Fruit fly (Drosophila melanogaster): ENCODE results near the gene CG6296.

CG6296 gene

DNA sequence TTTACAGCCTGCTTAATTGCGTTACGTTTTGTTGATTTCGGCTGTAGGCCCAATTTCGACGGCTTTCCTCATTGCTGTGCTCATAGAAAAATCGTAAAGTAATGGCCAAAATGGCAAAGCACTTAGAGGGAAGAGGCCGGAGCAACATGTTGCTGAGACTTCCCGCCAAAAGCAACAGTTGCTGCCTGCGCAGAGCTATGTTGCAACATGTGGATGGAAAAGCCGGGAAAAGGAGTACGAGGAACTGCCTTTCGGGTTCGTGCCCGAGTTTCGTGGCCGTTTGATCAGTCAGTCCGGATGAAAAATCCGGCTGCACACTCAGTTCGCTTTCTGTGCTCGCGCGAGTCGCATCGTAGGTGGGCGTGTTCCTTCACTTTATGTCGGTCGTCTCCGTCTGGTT lies 8.6 kb downstream of the CG6296 start, which contains the start of gene RYa-R:
TSS of gene RYa-R (plus strand) at position 339 of the 400 bp plus-strand sequence.
- no peak for TF ChIP-seq Sin3A (optimal IDR thresholded peaks at IDR 0.05)
- no peak for TF ChIP-seq psq (optimal IDR thresholded peaks at IDR 0.05)
- no peak for TF ChIP-seq h (optimal IDR thresholded peaks at IDR 0.05)
- no peak for TF ChIP-seq insv (optimal IDR thresholded peaks at IDR 0.05)
- no peak for TF ChIP-seq ttk (optimal IDR thresholded peaks at IDR 0.05)
- TF ChIP-seq Myc (optimal IDR thresholded peaks at IDR 0.05) = no peak

DNA sequence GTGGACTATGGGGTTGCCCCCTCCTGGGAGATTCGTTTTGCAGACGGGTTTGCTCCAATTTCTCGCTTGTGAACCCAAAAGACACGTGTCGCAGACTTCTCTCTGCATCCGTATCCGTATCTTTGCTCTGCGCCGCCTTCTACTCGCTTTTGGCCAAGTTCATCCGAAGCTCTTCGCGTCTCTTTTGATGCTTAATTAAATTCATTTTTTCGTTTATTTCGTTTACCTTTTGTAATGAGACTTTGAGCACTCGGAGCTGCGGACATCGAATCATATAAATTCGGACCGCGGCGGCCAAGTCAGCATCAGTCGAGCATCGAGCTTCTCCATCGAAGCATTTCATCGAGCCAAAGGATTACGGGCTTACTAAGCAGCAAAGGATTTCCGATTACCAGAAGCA lies 10.7 kb downstream of the CG6296 start, which contains the start of gene TwdlC:
TSS of gene TwdlC (plus strand) at position 301 of the 400 bp plus-strand sequence.
- no peak for TF ChIP-seq psq (optimal IDR thresholded peaks at IDR 0.05)
- TF ChIP-seq Myc (optimal IDR thresholded peaks at IDR 0.05) = no peak
- no peak for TF ChIP-seq h (optimal IDR thresholded peaks at IDR 0.05)
- no peak for TF ChIP-seq Sin3A (optimal IDR thresholded peaks at IDR 0.05)
- no peak for TF ChIP-seq ttk (optimal IDR thresholded peaks at IDR 0.05)
- TF ChIP-seq insv (optimal IDR thresholded peaks at IDR 0.05) = no peak

DNA sequence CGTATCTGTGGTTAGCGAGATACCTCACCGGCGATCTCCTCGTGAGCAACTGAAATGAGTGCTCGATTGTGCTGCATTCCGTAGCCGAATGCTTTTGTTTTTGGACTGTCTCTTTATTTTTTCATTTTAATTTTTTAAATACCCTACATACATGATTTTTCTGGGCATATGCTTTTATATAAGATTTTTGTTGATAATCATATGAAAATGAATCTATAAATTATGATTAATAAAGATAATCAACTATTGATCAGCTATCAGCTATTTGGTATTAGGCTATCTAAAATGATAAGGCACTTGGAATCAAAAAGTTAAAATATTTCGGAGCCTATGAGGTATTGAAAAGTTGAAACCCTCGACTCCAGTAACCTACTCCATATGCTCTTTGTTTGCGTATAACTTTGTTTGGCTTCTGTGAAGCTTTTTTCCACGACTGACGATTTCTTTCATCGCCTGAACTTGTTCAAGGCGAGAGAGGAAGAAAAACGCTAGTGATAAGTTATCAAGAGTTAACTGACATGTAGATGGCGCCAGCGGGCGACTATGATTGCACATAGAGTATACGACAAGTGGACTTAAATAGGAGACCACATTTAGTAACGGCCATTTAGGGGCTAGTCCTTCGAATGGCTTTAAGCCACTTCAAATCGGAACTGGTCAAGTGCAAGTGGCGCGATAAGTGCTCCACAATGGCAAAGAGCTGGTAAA lies 15.3 kb downstream of the CG6296 start, which contains the start of gene CG31076:
TSS of gene CG31076 (minus strand) at position 51 of the 708 bp plus-strand sequence.
- TF ChIP-seq Sin3A (optimal IDR thresholded peaks at IDR 0.05) (no peak), Myc (optimal IDR thresholded peaks at IDR 0.05) (no peak), ttk (optimal IDR thresholded peaks at IDR 0.05) (no peak), h (optimal IDR thresholded peaks at IDR 0.05) (no peak), psq (optimal IDR thresholded peaks at IDR 0.05) (no peak), insv (optimal IDR thresholded peaks at IDR 0.05) (no peak)

DNA sequence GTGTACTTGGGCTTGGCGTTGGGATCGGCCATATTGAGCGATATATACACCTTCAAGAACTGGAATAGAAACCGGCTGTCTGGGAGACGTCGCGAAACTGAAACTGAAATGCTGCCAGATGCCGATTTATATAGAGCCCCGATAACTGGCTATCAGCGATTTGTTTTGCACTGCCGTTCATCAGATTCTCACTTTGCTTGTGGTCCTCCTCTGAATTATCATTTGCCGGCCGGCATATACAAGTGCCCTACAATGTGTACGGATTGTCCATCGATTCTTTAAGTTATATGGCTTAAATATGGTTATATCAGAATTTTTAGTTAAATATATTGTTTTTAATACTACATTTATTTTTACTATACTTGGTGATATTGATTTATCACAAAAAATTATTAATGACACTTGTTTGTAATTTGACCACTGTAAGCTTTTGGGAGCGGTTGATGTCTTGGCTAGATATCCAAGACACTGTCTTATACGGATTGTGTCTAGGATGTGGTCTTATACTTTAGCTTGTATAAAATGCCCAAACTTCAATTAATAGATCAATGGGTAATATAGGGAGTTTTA lies 16.8 kb downstream of the CG6296 start, which contains the start of gene CG31075:
TSS of gene CG31075 (minus strand) at position 106 of the 570 bp plus-strand sequence.
- TF ChIP-seq insv (optimal IDR thresholded peaks at IDR 0.05) = no peak
- TF ChIP-seq h (optimal IDR thresholded peaks at IDR 0.05) = no peak
- TF ChIP-seq psq (optimal IDR thresholded peaks at IDR 0.05) = peak; percentile 54

DNA sequence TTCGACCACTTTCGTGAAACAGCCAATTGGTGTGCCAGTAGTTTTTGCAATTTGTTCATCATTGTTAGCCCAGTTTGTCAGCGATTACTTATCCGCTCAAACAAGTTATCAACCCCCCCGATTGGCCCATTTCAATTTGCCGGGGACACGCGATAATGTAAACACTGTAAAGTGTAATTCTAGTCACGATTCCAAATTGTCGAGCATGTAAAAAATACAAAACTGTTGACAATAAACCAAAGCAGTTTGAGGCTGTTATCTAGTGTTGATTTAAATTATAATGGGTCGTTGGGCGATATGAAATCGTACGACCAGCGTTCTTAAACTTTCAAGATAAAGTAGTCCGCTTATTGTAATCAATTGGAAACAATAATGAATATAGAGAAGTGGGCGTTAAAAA lies 17.8 kb downstream of the CG6296 start:
- no peak for TF ChIP-seq Sin3A (optimal IDR thresholded peaks at IDR 0.05)
- no peak for TF ChIP-seq insv (optimal IDR thresholded peaks at IDR 0.05)
- no peak for TF ChIP-seq Myc (optimal IDR thresholded peaks at IDR 0.05)
- no peak for TF ChIP-seq h (optimal IDR thresholded peaks at IDR 0.05)
- TF ChIP-seq ttk (optimal IDR thresholded peaks at IDR 0.05) = no peak
- TF ChIP-seq psq (optimal IDR thresholded peaks at IDR 0.05) = no peak

DNA sequence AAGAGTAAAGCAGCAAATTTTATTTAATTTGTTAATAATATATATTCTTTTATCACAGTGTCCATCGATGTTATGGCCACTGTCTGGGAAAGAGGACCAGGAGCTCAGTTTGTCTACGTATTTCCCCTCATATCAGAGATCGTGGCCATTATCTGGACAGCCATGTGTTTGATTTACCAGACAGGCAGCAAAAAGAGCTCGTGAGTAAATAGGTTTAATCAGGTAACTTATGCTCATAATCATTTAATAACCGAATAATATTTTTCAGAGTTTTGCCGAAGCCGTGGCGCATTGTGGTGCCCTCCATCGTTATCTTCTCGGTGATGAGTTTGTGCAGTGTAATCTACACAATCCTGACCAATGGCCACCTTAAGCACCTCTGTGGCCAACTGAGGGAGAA lies 20.8 kb downstream of the CG6296 start:
- TF ChIP-seq h (optimal IDR thresholded peaks at IDR 0.05) (no peak), Sin3A (optimal IDR thresholded peaks at IDR 0.05) (no peak), Myc (optimal IDR thresholded peaks at IDR 0.05) (no peak), ttk (optimal IDR thresholded peaks at IDR 0.05) (no peak), psq (optimal IDR thresholded peaks at IDR 0.05) (no peak), insv (optimal IDR thresholded peaks at IDR 0.05) (no peak)

DNA sequence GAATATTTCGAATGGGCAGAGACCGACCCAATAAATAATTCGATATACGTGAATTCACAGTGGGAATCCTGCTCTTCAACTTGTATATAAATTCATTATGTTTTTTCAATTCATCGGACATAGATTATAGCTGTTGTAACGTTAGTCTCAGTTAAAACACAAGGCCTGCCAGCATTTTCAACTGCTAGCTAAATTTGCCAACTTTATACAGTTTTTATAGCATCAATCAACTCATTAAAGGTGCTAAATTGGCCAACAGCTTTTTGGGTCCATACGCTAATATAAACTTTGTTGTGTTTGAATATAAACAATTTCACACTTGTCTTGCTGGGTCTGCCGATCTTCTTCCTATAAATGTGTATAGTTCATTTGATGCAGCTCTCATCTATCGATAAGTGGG lies 23.2 kb downstream of the CG6296 start:
- TF ChIP-seq Sin3A (optimal IDR thresholded peaks at IDR 0.05) (no peak), h (optimal IDR thresholded peaks at IDR 0.05) (no peak), insv (optimal IDR thresholded peaks at IDR 0.05) (no peak), psq (optimal IDR thresholded peaks at IDR 0.05) (no peak), ttk (optimal IDR thresholded peaks at IDR 0.05) (no peak), Myc (optimal IDR thresholded peaks at IDR 0.05) (no peak)

DNA sequence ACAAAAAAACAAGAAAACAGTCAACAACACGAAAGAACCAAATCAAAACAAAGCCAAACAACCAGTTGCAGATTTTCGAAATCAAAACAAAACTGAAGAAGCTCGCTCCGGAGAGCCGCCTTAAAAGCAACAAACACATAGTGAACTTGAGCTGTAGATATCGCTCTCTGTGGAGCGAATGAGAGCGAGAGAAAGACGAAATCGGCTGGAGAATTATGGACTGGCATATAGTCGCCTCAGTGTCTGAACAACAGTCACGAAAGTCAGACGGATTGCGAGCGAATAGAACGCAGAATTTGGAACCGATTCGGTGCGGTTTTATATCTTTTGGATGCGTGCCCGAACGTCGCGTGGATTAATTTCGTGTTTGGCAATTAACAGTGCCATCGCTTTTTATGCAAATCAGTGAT lies 25.0 kb downstream of the CG6296 start:
- no peak for TF ChIP-seq Myc (optimal IDR thresholded peaks at IDR 0.05)
- TF ChIP-seq h (optimal IDR thresholded peaks at IDR 0.05) = no peak
- no peak for TF ChIP-seq Sin3A (optimal IDR thresholded peaks at IDR 0.05)
- no peak for TF ChIP-seq insv (optimal IDR thresholded peaks at IDR 0.05)
- TF ChIP-seq ttk (optimal IDR thresholded peaks at IDR 0.05) = no peak
- TF ChIP-seq psq (optimal IDR thresholded peaks at IDR 0.05) = no peak

DNA sequence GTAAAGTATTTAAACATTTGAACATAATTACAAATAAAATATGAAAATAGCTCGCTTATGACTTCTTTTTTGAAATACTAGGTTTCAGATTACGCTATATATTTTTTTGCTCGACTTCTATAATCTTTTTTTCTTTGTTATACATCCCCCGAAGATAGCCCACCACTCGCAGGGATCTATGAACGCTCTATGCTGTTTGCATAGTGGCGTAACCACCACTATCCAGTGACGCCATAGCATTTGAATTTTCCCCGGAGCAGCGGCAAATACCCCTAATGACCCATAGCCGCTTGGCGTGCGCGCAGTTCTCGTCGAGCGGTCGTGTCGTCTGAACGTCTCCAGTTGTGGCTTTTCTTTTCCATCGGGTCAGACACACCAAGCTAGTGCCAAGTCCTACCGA lies 27.0 kb downstream of the CG6296 start, which contains the start of the genes CG14253 and CG46313:
TSS of gene CG14253 (plus strand) at position 301 of the 400 bp plus-strand sequence.
TSS of gene CG46313 (plus strand) at position 301 of the 400 bp plus-strand sequence.
- TF ChIP-seq h (optimal IDR thresholded peaks at IDR 0.05) = no peak
- no peak for TF ChIP-seq ttk (optimal IDR thresholded peaks at IDR 0.05)
- TF ChIP-seq insv (optimal IDR thresholded peaks at IDR 0.05) = no peak
- no peak for TF ChIP-seq Sin3A (optimal IDR thresholded peaks at IDR 0.05)
- no peak for TF ChIP-seq Myc (optimal IDR thresholded peaks at IDR 0.05)
- no peak for TF ChIP-seq psq (optimal IDR thresholded peaks at IDR 0.05)

DNA sequence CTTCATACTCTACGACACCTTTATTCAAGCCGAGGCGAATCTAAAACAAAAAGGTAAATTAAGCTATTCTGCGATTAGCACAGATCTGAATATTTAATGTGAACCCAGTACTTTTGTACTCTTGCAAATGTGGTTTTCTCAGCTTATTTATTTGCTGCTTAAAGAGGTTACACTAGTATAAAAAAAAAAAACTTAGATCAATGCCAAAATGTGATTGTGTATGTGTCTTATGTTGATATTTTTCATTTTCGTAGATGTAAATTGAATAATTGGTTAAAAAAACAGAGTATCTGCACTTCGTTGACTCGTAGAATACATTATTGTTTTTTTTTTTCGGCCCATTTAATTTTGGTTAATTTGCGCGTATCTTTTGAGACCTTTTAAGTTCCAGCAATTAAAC lies 35.5 kb downstream of the CG6296 start:
- TF ChIP-seq Myc (optimal IDR thresholded peaks at IDR 0.05) = no peak
- TF ChIP-seq psq (optimal IDR thresholded peaks at IDR 0.05) = no peak
- TF ChIP-seq h (optimal IDR thresholded peaks at IDR 0.05) = no peak
- no peak for TF ChIP-seq ttk (optimal IDR thresholded peaks at IDR 0.05)
- TF ChIP-seq Sin3A (optimal IDR thresholded peaks at IDR 0.05) = no peak
- TF ChIP-seq insv (optimal IDR thresholded peaks at IDR 0.05) = no peak

DNA sequence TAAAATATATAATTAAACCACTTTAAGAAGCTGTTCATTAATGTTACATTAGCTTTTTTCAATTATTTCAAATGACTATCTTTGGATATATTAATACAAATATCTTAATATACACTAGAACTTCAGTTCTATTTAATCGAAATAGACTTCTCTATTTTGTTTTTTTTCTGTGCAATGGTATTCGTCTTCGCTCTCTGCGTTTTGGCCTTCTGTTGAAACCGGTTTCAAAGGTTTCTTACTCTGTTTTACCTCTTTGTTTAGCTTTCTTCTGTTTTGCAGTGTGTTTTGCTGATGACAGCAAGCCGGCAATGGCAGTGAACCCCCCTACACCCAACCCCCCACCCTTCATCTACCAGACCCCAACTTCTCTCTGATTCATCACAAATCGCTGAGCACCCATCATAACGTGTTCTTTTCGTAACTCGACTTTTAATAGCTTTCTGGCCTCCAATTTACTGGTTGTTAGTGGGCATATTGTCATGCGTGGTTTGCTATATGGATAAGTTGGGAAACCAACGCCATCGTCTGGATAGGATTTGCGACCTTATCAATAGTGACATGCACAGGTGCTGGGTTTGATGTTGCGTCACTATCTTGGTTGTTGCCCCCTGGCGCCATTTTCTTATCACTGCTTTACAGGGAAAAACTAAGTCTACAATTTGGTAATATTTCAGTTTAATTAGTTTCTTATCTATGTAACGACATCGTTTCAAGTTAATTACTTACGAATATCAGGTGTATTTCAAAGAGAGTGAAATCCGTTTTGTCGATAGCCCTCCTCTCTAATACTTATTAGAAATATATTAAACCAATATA lies 36.2 kb downstream of the CG6296 start:
- no peak for TF ChIP-seq Sin3A (optimal IDR thresholded peaks at IDR 0.05)
- no peak for TF ChIP-seq psq (optimal IDR thresholded peaks at IDR 0.05)
- TF ChIP-seq Myc (optimal IDR thresholded peaks at IDR 0.05) = no peak
- no peak for TF ChIP-seq h (optimal IDR thresholded peaks at IDR 0.05)
- TF ChIP-seq ttk (optimal IDR thresholded peaks at IDR 0.05) = no peak
- no peak for TF ChIP-seq insv (optimal IDR thresholded peaks at IDR 0.05)

DNA sequence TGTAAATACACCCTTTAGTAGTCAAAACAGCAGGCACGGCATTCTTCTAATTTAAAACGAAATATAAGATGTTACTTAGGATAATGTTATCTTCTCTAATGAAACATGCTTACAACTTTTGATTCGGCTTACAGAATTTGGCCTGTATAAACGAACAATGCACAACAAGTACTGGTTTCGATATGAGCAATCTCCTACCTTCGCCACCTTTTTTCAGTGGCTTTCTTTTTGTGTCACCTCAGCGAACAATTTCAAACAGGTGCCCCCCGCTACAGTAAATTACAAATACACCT lies 37.0 kb downstream of the CG6296 start:
- TF ChIP-seq Sin3A (optimal IDR thresholded peaks at IDR 0.05) (no peak), psq (optimal IDR thresholded peaks at IDR 0.05) (no peak), insv (optimal IDR thresholded peaks at IDR 0.05) (no peak), ttk (optimal IDR thresholded peaks at IDR 0.05) (no peak), h (optimal IDR thresholded peaks at IDR 0.05) (no peak), Myc (optimal IDR thresholded peaks at IDR 0.05) (no peak)
